Worm (Caenorhabditis elegans): ENCODE measurements around the gene C30F2.2.

DNA sequence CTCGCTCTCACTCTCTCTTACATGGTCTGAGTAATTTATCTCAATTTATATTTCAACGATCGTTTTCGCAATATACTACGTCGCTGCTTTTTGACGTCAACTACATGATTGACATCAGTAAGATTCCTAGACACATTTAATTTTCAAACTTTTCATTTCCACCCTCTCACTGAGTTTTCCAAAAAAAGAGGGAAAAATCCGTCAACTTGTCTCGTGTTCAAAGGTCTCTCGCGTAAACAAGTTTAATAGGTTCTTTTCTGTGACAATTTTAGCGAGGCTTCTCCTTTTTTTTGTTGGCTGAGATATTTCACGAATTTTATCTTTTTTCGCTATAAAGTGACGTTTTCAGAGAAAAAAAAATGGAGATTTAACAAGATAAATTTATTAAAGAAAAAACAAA, 29.0 kb upstream of the C30F2.2 start:
- no peak for TF ChIP-seq cog-1 (tag; optimal IDR thresholded peaks at IDR 0.05)
- TF ChIP-seq T22C8.4 (GFP tag; IDR thresholded peaks at IDR 0.05), result no peak
- no peak for TF ChIP-seq flt-1 (GFP tag; IDR thresholded peaks at IDR 0.05)
- no peak for TF ChIP-seq ztf-23 (GFP tag; IDR thresholded peaks at IDR 0.05)
- no peak for TF ChIP-seq ref-1 (GFP tag; conservative IDR thresholded peaks at IDR 0.05)
- no peak for TF ChIP-seq tab-1 (GFP tag; IDR thresholded peaks at IDR 0.05)
